Worm (Caenorhabditis elegans) whole organism, L4 larva: ENCODE results near the gene spk-1.
A peak's percentile ranks its signal among the peaks of the same experiment; 100 is the strongest.

Experiments used
- F26F4.8 ChIP-seq: fragments of 200-800 bp; sonication (Bioruptor generic); conservative IDR thresholded peaks from 2 replicates; pipeline ENCODE4 v1.3.6; 2022; ENCODE audit warnings: missing genetic modification characterization, missing compliant biosample characterization
- F37D6.2 ChIP-seq: sonication (generic microtip); optimal IDR thresholded peaks from 2 replicates; lab custom pipeline; 2016; ENCODE audit warnings: mild to moderate bottlenecking, missing genetic modification characterization, missing compliant biosample characterization
- F44E2.7 ChIP-seq: fragments of 200-800 bp; sonication (Bioruptor generic); IDR thresholded peaks from 2 replicates; pipeline ENCODE4 v2.1.2; 2022; ENCODE audit warnings: missing genetic modification characterization, missing compliant biosample characterization
- F49E8.2 ChIP-seq: sonication (generic microtip); optimal IDR thresholded peaks from 2 replicates; lab custom pipeline; 2016; ENCODE audit warnings: missing compliant biosample characterization, mild to moderate bottlenecking, missing genetic modification characterization, borderline replicate concordance
- R02D3.7 ChIP-seq: fragments of 150-350 bp; sonication (generic microtip); optimal IDR thresholded peaks from 3 replicates; lab custom pipeline; 2014; ENCODE audit warnings: missing biosample characterization, missing genetic modification characterization
- T26A8.4 ChIP-seq: fragments of 200-800 bp; sonication (Bioruptor generic); IDR thresholded peaks from 2 replicates; pipeline ENCODE4 v1.3.6; 2022; ENCODE audit warnings: missing genetic modification characterization, missing compliant biosample characterization
- Y5F2A.4 ChIP-seq: fragments of 200-800 bp; sonication (Bioruptor generic); optimal IDR thresholded peaks from 2 replicates; lab custom pipeline; 2018; ENCODE audit warnings: mild to moderate bottlenecking, missing genetic modification characterization, missing compliant biosample characterization
- aha-1 ChIP-seq: fragments of 150-350 bp; peaks from one replicate; lab custom pipeline; 2014; ENCODE audit warnings: missing biosample characterization, missing genetic modification characterization
- ama-1 ChIP-seq: fragments of 150-350 bp; optimal IDR thresholded peaks from 2 replicates; lab custom pipeline; 2014; ENCODE audit warnings: inconsistent platforms, mixed read lengths
- attf-4 ChIP-seq: sonication (generic microtip); optimal IDR thresholded peaks from 3 replicates; lab custom pipeline; 2017; ENCODE audit warnings: missing biosample characterization, missing genetic modification characterization
- ceh-20 ChIP-seq: fragments of 200-800 bp; sonication (Bioruptor generic); IDR thresholded peaks from 2 replicates; pipeline ENCODE4 v1.3.6; 2022; ENCODE audit warnings: missing genetic modification reagents, missing genetic modification characterization, missing compliant biosample characterization
- ceh-28 ChIP-seq: fragments of 150-350 bp; optimal IDR thresholded peaks from 2 replicates; lab custom pipeline; 2014; ENCODE audit warnings: missing biosample characterization, missing genetic modification reagents, missing genetic modification characterization
- ces-1 ChIP-seq: fragments of 150-350 bp; sonication (generic microtip); optimal IDR thresholded peaks from 4 replicates; lab custom pipeline; 2014; ENCODE audit warnings: missing biosample characterization, missing genetic modification reagents, missing genetic modification characterization
- cey-2 ChIP-seq: sonication (generic microtip); optimal IDR thresholded peaks from 3 replicates; lab custom pipeline; 2017; ENCODE audit warnings: missing genetic modification characterization, mild to moderate bottlenecking, missing compliant biosample characterization, antibody characterized with exemption, borderline replicate concordance; ENCODE audit not compliant: insufficient read depth
- daf-12 ChIP-seq: fragments of 150-350 bp; optimal IDR thresholded peaks from 2 replicates; lab custom pipeline; 2014; ENCODE audit warnings: missing biosample characterization, missing genetic modification reagents, missing genetic modification characterization
- daf-16 ChIP-seq, 3 experiments: sonication (generic microtip); optimal IDR thresholded peaks; 2 replicates each; lab custom pipeline; 2016 to 2017; ENCODE audit warnings: missing genetic modification characterization in 3 of 3, missing genetic modification reagents in 3 of 3, mild to moderate bottlenecking in 2 of 3, missing compliant biosample characterization in 2 of 3, missing biosample characterization in 1 of 3, moderate library complexity in 1 of 3
- daf-19 ChIP-seq: fragments of 200-800 bp; sonication (Bioruptor generic); conservative IDR thresholded peaks from 2 replicates; pipeline ENCODE4 v1.3.6; 2022; ENCODE audit warnings: missing genetic modification characterization, missing compliant biosample characterization
- dmd-9 ChIP-seq: fragments of 200-800 bp; sonication (Bioruptor generic); IDR thresholded peaks from 2 replicates; pipeline ENCODE4 v1.3.6; 2022; ENCODE audit warnings: missing genetic modification reagents, missing genetic modification characterization, missing compliant biosample characterization
- fkh-10 ChIP-seq: fragments of 150-350 bp; optimal IDR thresholded peaks from 2 replicates; lab custom pipeline; 2014; ENCODE audit warnings: missing biosample characterization, missing genetic modification reagents, missing genetic modification characterization
- hlh-11 ChIP-seq: fragments of 200-800 bp; sonication (Bioruptor generic); optimal IDR thresholded peaks from 2 replicates; lab custom pipeline; 2018; ENCODE audit warnings: mild to moderate bottlenecking, missing genetic modification characterization, missing compliant biosample characterization
- hlh-30 ChIP-seq: sonication (generic microtip); optimal IDR thresholded peaks from 2 replicates; lab custom pipeline; 2017; ENCODE audit warnings: antibody characterized with exemption, mild to moderate bottlenecking, missing genetic modification characterization, missing compliant biosample characterization; ENCODE audit not compliant: insufficient read depth
- hmg-1.1 ChIP-seq: fragments of 200-800 bp; sonication (Bioruptor generic); IDR thresholded peaks from 2 replicates; pipeline ENCODE4 v1.3.6; 2022; ENCODE audit warnings: missing genetic modification reagents, missing genetic modification characterization, missing compliant biosample characterization
- lin-29 ChIP-seq: fragments of 200-800 bp; sonication (Bioruptor generic); IDR thresholded peaks from 2 replicates; pipeline ENCODE4 v1.3.6; 2022; ENCODE audit warnings: missing genetic modification reagents, missing genetic modification characterization, missing compliant biosample characterization
- lin-38 ChIP-seq: fragments of 200-800 bp; sonication (Bioruptor generic); IDR thresholded peaks from 2 replicates; pipeline ENCODE4 v1.3.6; 2022; ENCODE audit warnings: missing genetic modification reagents, missing genetic modification characterization, missing compliant biosample characterization
- lir-3 ChIP-seq: sonication (generic microtip); optimal IDR thresholded peaks from 2 replicates; lab custom pipeline; 2016; ENCODE audit warnings: mild to moderate bottlenecking, missing genetic modification characterization, missing compliant biosample characterization
- lsy-2 ChIP-seq, 2 experiments: fragments of 150-350 bp in 1 of 2; sonication (generic microtip) in 1 of 2; optimal IDR thresholded peaks; 2 replicates each; lab custom pipeline; 2014 to 2017; ENCODE audit warnings: missing biosample characterization in 2 of 2, missing genetic modification characterization in 2 of 2
- madf-5 ChIP-seq, 2 experiments: fragments of 200-800 bp; sonication (Bioruptor generic); IDR thresholded peaks; 2 replicates each; pipeline ENCODE4 v1.3.6; 2022; ENCODE audit warnings: missing compliant biosample characterization in 2 of 2, missing genetic modification characterization in 2 of 2
- mdl-1 ChIP-seq, 2 experiments: fragments of 150-350 bp in 1 of 2; sonication (generic microtip) in 1 of 2; optimal IDR thresholded peaks; 2 replicates each; lab custom pipeline; 2014 to 2017; ENCODE audit warnings: missing biosample characterization in 2 of 2, missing genetic modification characterization in 2 of 2
- mes-2 ChIP-seq: sonication (generic microtip); optimal IDR thresholded peaks from 2 replicates; lab custom pipeline; 2016; ENCODE audit warnings: missing genotype, mild to moderate bottlenecking, missing genetic modification characterization, missing compliant biosample characterization; ENCODE audit not compliant: poor library complexity, severe bottlenecking
- mxl-3 ChIP-seq: fragments of 200-800 bp; sonication (Bioruptor generic); optimal IDR thresholded peaks from 2 replicates; lab custom pipeline; 2018; ENCODE audit warnings: mild to moderate bottlenecking, missing genetic modification characterization, missing compliant biosample characterization
- nhr-11 ChIP-seq: fragments of 150-350 bp; optimal IDR thresholded peaks from 2 replicates; lab custom pipeline; 2014; ENCODE audit warnings: missing biosample characterization, missing genetic modification characterization
- nhr-28 ChIP-seq: fragments of 150-350 bp; optimal IDR thresholded peaks from 2 replicates; lab custom pipeline; 2014; ENCODE audit warnings: missing biosample characterization, missing genetic modification characterization
- nhr-42 ChIP-seq: fragments of 200-800 bp; sonication (Bioruptor generic); IDR thresholded peaks from 2 replicates; pipeline ENCODE4 v1.3.6; 2022; ENCODE audit warnings: missing genetic modification characterization, missing compliant biosample characterization
- nhr-48 ChIP-seq: sonication (generic microtip); optimal IDR thresholded peaks from 2 replicates; lab custom pipeline; 2016; ENCODE audit warnings: mild to moderate bottlenecking, missing genetic modification characterization, missing compliant biosample characterization
- pha-4 ChIP-seq, 2 experiments: fragments of 150-350 bp in 1 of 2; fragments of 200-800 bp in 1 of 2; sonication (Bioruptor generic) in 1 of 2; IDR thresholded peaks in 1 of 2; optimal IDR thresholded peaks in 1 of 2; 2 replicates each; pipeline versions ENCODE4 v1.3.6 to Lab custom; 2014 to 2022; ENCODE audit warnings: missing genetic modification characterization in 2 of 2, missing genetic modification reagents in 2 of 2, missing biosample characterization in 1 of 2, missing compliant biosample characterization in 1 of 2
- saeg-2 ChIP-seq: fragments of 200-800 bp; sonication (Bioruptor generic); IDR thresholded peaks from 2 replicates; pipeline ENCODE4 v1.3.6; 2022; ENCODE audit warnings: missing genetic modification reagents, missing genetic modification characterization, missing compliant biosample characterization
- sdz-12 ChIP-seq: fragments of 200-800 bp; sonication (Bioruptor generic); optimal IDR thresholded peaks from 2 replicates; lab custom pipeline; 2018; ENCODE audit warnings: mild to moderate bottlenecking, missing genetic modification characterization, missing compliant biosample characterization
- set-16 ChIP-seq: fragments of 200-800 bp; sonication (Bioruptor generic); IDR thresholded peaks from 2 replicates; pipeline ENCODE4 v1.3.6; 2022; ENCODE audit warnings: missing genetic modification reagents, missing genetic modification characterization, missing compliant biosample characterization
- snpc-4 ChIP-seq: fragments of 150-350 bp; optimal IDR thresholded peaks from 2 replicates; lab custom pipeline; 2014; ENCODE audit warnings: missing biosample characterization, missing genetic modification characterization
- unc-39 ChIP-seq: sonication (generic microtip); optimal IDR thresholded peaks from 2 replicates; lab custom pipeline; 2017; ENCODE audit warnings: missing biosample characterization, missing genetic modification characterization
- unc-62 ChIP-seq, 3 experiments: fragments of 150-350 bp in 1 of 3; sonication (generic microtip); optimal IDR thresholded peaks in 2 of 3; peaks in 1 of 3; 1 replicate in 1 of 3; 2 replicates in 2 of 3; lab custom pipeline; 2014 to 2017; ENCODE audit warnings: missing biosample characterization in 3 of 3, missing genetic modification characterization in 3 of 3, missing genetic modification reagents in 3 of 3, missing genotype in 1 of 3
- zfp-3 ChIP-seq: fragments of 200-800 bp; sonication (Bioruptor generic); conservative IDR thresholded peaks from 2 replicates; pipeline ENCODE4 v1.3.6; 2022; ENCODE audit warnings: missing genetic modification reagents, missing genetic modification characterization, missing compliant biosample characterization
- zip-11 ChIP-seq: fragments of 200-800 bp; sonication (Bioruptor generic); IDR thresholded peaks from 2 replicates; pipeline ENCODE4 v1.3.6; 2022; ENCODE audit warnings: missing genetic modification characterization, missing compliant biosample characterization

Gene spk-1

DNA sequence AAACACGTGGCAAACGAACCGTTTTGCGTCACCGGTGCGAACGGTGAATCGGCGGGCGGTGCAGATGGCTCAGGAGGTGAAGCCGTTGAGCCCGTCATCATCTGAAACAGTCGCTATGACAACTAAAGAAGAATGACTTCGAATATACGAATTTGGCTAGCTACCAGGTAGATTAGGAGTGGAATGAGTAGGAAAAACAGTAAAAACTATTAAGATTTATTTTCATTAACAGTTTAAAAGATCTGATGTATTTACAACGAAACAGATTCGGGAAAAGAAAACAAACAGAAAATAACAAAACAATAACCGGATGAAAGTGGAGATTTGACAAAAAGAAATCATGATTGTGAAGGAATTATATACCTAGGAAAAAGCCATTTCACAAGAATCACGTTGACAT lies 2.4 kb upstream of the spk-1 start, which contains the start of gene F54C8.7:
Gene F54C8.7, minus strand, starts transcription at position 101 of the 400 bp plus-strand sequence.
- no peak for TF ChIP-seq lir-3 (tag; lab: Kevin White, UChicago)
- TF ChIP-seq attf-4 (tag; lab: Kevin White, UChicago), result no peak
- no peak for TF ChIP-seq pha-4 (GFP tag; IDR thresholded peaks at IDR 0.05; lab: Robert Waterston, UW)
- no peak for TF ChIP-seq pha-4 (tag; optimal IDR thresholded peaks at IDR 0.05; lab: Kevin White, UChicago)
- TF ChIP-seq lin-29, result no peak

- TF ChIP-seq hlh-30 (tag; lab: Kevin White, UChicago) (no peak), F49E8.2 (tag; lab: Kevin White, UChicago) (no peak), sdz-12 (GFP tag; lab: Kevin White, UChicago) (no peak), hlh-11 (peak; percentile 22), daf-12 (tag; lab: Kevin White, UChicago) (no peak), saeg-2 (GFP tag; lab: Robert Waterston, UW) (no peak), daf-19 (GFP tag; lab: Robert Waterston, UW) (no peak), F44E2.7 (GFP tag; lab: Robert Waterston, UW) (no peak), mes-2 (tag; lab: Kevin White, UChicago) (peak; percentile 17), nhr-48 (tag; lab: Kevin White, UChicago) (peak; percentile 52), lin-38 (GFP tag; lab: Robert Waterston, UW) (no peak), Y5F2A.4 (no peak), lsy-2 (tag; optimal IDR thresholded peaks at IDR 0.05; lab: Kevin White, UChicago) (peak in 1 of 2 experiments; percentile 12), F37D6.2 (tag; lab: Kevin White, UChicago) (no peak), nhr-42 (GFP tag; lab: Robert Waterston, UW) (no peak), mxl-3 (GFP tag; lab: Kevin White, UChicago) (peak; percentile 93), hmg-1.1 (no peak), cey-2 (peak; percentile 4), madf-5 (GFP tag; IDR thresholded peaks at IDR 0.05; lab: Robert Waterston, UW) (no peak), snpc-4 (tag; lab: Kevin White, UChicago) (no peak), nhr-28 (tag; lab: Kevin White, UChicago) (no peak), zip-11 (GFP tag; lab: Robert Waterston, UW) (no peak), lin-29 (no peak), mdl-1 (tag; optimal IDR thresholded peaks at IDR 0.05; lab: Kevin White, UChicago) (no peak), R02D3.7 (tag; lab: Kevin White, UChicago) (no peak), ceh-20 (GFP tag; lab: Robert Waterston, UW) (no peak), ceh-28 (tag; lab: Kevin White, UChicago) (no peak)
Observed at ce11 chrIII:9454730-9455129, 1.7 kb upstream of the spk-1 start.

DNA sequence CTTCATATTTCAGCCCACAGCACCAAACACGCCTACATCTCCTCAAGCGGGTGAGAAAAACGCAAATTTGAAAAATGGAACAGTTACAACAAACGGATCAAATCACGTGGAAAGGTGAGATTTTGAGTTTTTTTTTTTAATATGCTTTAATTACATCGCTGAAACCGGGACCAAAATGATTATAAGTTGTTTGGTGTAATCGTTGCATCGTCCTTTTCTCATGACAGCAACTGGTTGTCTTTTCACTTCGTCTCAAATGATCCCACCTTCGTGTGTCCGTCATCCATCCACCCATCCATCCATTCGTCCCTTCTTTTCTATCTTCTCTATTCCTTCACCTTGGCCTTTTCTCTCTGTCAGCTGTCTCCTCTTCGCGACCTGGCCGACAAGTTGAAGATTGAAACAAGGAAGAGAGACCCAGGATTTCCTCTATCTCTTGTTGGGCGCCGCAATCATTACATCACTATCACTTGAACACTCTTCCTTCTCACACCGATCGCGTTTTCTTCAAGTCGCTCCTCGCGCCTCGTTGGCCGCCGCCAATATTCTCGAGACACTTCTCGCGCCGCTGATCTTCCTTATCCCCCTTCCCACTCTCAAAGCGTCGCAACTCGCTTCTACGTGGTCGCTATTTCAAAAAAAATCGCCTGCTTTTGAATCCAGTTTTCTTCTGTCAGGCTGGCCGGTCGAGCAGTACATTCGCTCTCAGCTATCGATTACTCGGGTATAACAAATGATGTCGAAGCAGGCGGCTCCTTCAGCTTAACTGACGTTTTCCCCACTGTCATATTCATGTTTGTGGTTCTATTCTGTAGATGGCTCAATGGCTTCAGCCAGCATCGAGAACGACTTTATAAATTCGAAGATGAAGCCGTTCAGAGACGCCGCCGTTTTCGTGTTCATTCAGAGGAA lies 1.0 kb downstream of the spk-1 start:
- peak; percentile 57 for TF ChIP-seq hlh-30 (tag; lab: Kevin White, UChicago)
- TF ChIP-seq ces-1 (GFP tag; lab: Kevin White, UChicago), result no peak
- TF ChIP-seq nhr-28 (tag; lab: Kevin White, UChicago), result peak; percentile 42
- 0 out of 2 replicates have a peak, but pooled peaks have one; percentile 14 for TF ChIP-seq dmd-9 (GFP tag; lab: Robert Waterston, UW)
- TF ChIP-seq mes-2 (tag; lab: Kevin White, UChicago), result peak; percentile 19
- peak; percentile 28 for TF ChIP-seq ama-1 (lab: Kevin White, UChicago)
- TF ChIP-seq set-16, result peak; percentile 54
- 0 out of 2 replicates have a peak, but pooled peaks have one; percentile 31 for TF ChIP-seq T26A8.4 (GFP tag; lab: Robert Waterston, UW)
- no peak for TF ChIP-seq fkh-10 (GFP tag; lab: Kevin White, UChicago)
- no peak for TF ChIP-seq unc-39 (tag; lab: Kevin White, UChicago)
- TF ChIP-seq nhr-11 (tag; lab: Kevin White, UChicago), result peak; percentile 57
- TF ChIP-seq mdl-1 (tag; optimal IDR thresholded peaks at IDR 0.05; lab: Kevin White, UChicago), result peak in 1 of 2 experiments; percentile 39
- peak; percentile 38; the same call in 1 of the 2 replicates for TF ChIP-seq hmg-1.1
- peak in 1 of 2 experiments; percentile 100 for TF ChIP-seq unc-62 (GFP tag; optimal IDR thresholded peaks at IDR 0.05 in 1 of 2; lab: Kevin White, UChicago)
- no peak for TF ChIP-seq unc-62 (tag; optimal IDR thresholded peaks at IDR 0.05; lab: Kevin White, UChicago)
- TF ChIP-seq daf-16 (GFP tag; optimal IDR thresholded peaks at IDR 0.05; lab: Kevin White, UChicago), result peak in 1 of 2 experiments; percentile 32
- no peak for TF ChIP-seq daf-16 (tag; optimal IDR thresholded peaks at IDR 0.05; lab: Kevin White, UChicago)
- TF ChIP-seq F26F4.8 (GFP tag; lab: Robert Waterston, UW), result no peak
- TF ChIP-seq mxl-3 (GFP tag; lab: Kevin White, UChicago), result peak; percentile 74
- TF ChIP-seq aha-1 (tag; lab: Kevin White, UChicago), result peak; percentile 99
- TF ChIP-seq zfp-3 (GFP tag; lab: Robert Waterston, UW), result no peak
- TF ChIP-seq lsy-2 (tag; optimal IDR thresholded peaks at IDR 0.05; lab: Kevin White, UChicago), result peak in 1 of 2 experiments; percentile 53
